Worm (Caenorhabditis elegans) whole organism, L3 larva: ENCODE measurements around the gene bed-2.

Source experiments
- R02D3.7 ChIP-seq: fragments of 150-350 bp; optimal IDR thresholded peaks from 2 replicates; lab custom pipeline; 2014; ENCODE audit warnings: missing biosample characterization, missing genetic modification characterization
- ama-1 ChIP-seq: fragments of 150-350 bp; optimal IDR thresholded peaks from 2 replicates; lab custom pipeline; 2018
- ceh-28 ChIP-seq: fragments of 150-350 bp; optimal IDR thresholded peaks from 2 replicates; lab custom pipeline; 2014; ENCODE audit warnings: missing biosample characterization, missing genetic modification reagents, missing genetic modification characterization
- ceh-82 ChIP-seq: fragments of 150-350 bp; optimal IDR thresholded peaks from 2 replicates; lab custom pipeline; 2014; ENCODE audit warnings: missing biosample characterization, missing genetic modification characterization
- egl-27 ChIP-seq: sonication (generic microtip); optimal IDR thresholded peaks from 4 replicates; lab custom pipeline; 2017; ENCODE audit warnings: missing biosample characterization, missing genetic modification reagents, missing genetic modification characterization
- elt-1 ChIP-seq: fragments of 150-350 bp; optimal IDR thresholded peaks from 2 replicates; lab custom pipeline; 2014; ENCODE audit warnings: missing biosample characterization, missing genetic modification characterization
- elt-2 ChIP-seq: sonication (generic microtip); optimal IDR thresholded peaks from 2 replicates; lab custom pipeline; 2016; ENCODE audit warnings: missing genetic modification reagents, mild to moderate bottlenecking, missing genetic modification characterization, missing compliant biosample characterization
- elt-3 ChIP-seq, 3 experiments: fragments of 150-350 bp in 1 of 3; sonication (generic microtip) in 2 of 3; optimal IDR thresholded peaks; 2 replicates in 2 of 3; 4 replicates in 1 of 3; lab custom pipeline; 2014 to 2017; ENCODE audit warnings: missing biosample characterization in 3 of 3, missing genetic modification characterization in 3 of 3
- fkh-10 ChIP-seq: sonication (generic microtip); optimal IDR thresholded peaks from 2 replicates; lab custom pipeline; 2017; ENCODE audit warnings: missing biosample characterization, missing genetic modification reagents, missing genetic modification characterization
- fos-1 ChIP-seq: fragments of 150-350 bp; optimal IDR thresholded peaks from 2 replicates; lab custom pipeline; 2014; ENCODE audit warnings: missing biosample characterization, missing genetic modification characterization
- hmg-11 ChIP-seq: sonication (generic microtip); optimal IDR thresholded peaks from 2 replicates; lab custom pipeline; 2016; ENCODE audit warnings: missing genetic modification characterization, missing compliant biosample characterization
- jun-1 ChIP-seq: fragments of 150-350 bp; optimal IDR thresholded peaks from 2 replicates; lab custom pipeline; 2014; ENCODE audit warnings: missing biosample characterization, missing genetic modification reagents, missing genetic modification characterization
- lin-15B ChIP-seq: fragments of 150-350 bp; optimal IDR thresholded peaks from 2 replicates; lab custom pipeline; 2014; ENCODE audit warnings: missing biosample characterization, missing genetic modification characterization
- lin-39 ChIP-seq: fragments of 150-350 bp; optimal IDR thresholded peaks from 2 replicates; lab custom pipeline; 2018; ENCODE audit warnings: missing biosample characterization, missing genetic modification reagents, missing genetic modification characterization
- lsy-12 ChIP-seq: sonication (generic microtip); optimal IDR thresholded peaks from 2 replicates; lab custom pipeline; 2016; ENCODE audit warnings: mild to moderate bottlenecking, missing genetic modification characterization, missing compliant biosample characterization
- mdl-1 ChIP-seq: fragments of 150-350 bp; optimal IDR thresholded peaks from 2 replicates; lab custom pipeline; 2014; ENCODE audit warnings: missing biosample characterization, missing genetic modification characterization
- mml-1 ChIP-seq: fragments of 150-350 bp; sonication (generic microtip); optimal IDR thresholded peaks from 3 replicates; lab custom pipeline; 2014; ENCODE audit warnings: missing biosample characterization, missing genetic modification characterization
- nfya-1 ChIP-seq: sonication (generic microtip); optimal IDR thresholded peaks from 2 replicates; lab custom pipeline; 2017; ENCODE audit warnings: missing genetic modification characterization, mild to moderate bottlenecking, missing compliant biosample characterization, antibody characterized with exemption, moderate library complexity; ENCODE audit not compliant: insufficient read depth
- nhr-11 ChIP-seq: fragments of 150-350 bp; optimal IDR thresholded peaks from 2 replicates; lab custom pipeline; 2014; ENCODE audit warnings: missing biosample characterization, missing genetic modification characterization
- nhr-23 ChIP-seq: fragments of 150-350 bp; optimal IDR thresholded peaks from 2 replicates; lab custom pipeline; 2014; ENCODE audit warnings: missing biosample characterization, missing genetic modification reagents, missing genetic modification characterization
- nhr-237 ChIP-seq: fragments of 150-350 bp; optimal IDR thresholded peaks from 2 replicates; lab custom pipeline; 2014; ENCODE audit warnings: missing biosample characterization, missing genetic modification characterization
- nhr-25 ChIP-seq: sonication (generic microtip); optimal IDR thresholded peaks from 2 replicates; lab custom pipeline; 2017; ENCODE audit warnings: missing biosample characterization, missing genetic modification characterization
- nhr-28 ChIP-seq: fragments of 150-350 bp; optimal IDR thresholded peaks from 2 replicates; lab custom pipeline; 2014; ENCODE audit warnings: missing biosample characterization, missing genetic modification characterization
- nhr-43 ChIP-seq: sonication (generic microtip); optimal IDR thresholded peaks from 2 replicates; lab custom pipeline; 2016; ENCODE audit warnings: mild to moderate bottlenecking, missing genetic modification characterization, missing compliant biosample characterization; ENCODE audit not compliant: poor library complexity, severe bottlenecking
- nhr-76 ChIP-seq: fragments of 150-350 bp; sonication (generic microtip); optimal IDR thresholded peaks from 5 replicates; lab custom pipeline; 2014; ENCODE audit warnings: missing biosample characterization, missing genetic modification characterization
- nhr-77 ChIP-seq: fragments of 150-350 bp; optimal IDR thresholded peaks from 2 replicates; lab custom pipeline; 2014; ENCODE audit warnings: missing biosample characterization, missing genetic modification characterization
- pha-4 ChIP-seq: fragments of 150-350 bp; optimal IDR thresholded peaks from 2 replicates; lab custom pipeline; 2014; ENCODE audit warnings: missing biosample characterization, missing genetic modification reagents, missing genetic modification characterization
- pqm-1 ChIP-seq: fragments of 150-350 bp; optimal IDR thresholded peaks from 2 replicates; lab custom pipeline; 2017; ENCODE audit warnings: missing biosample characterization, missing genetic modification characterization, inconsistent platforms
- skn-1 ChIP-seq: fragments of 150-350 bp; optimal IDR thresholded peaks from 2 replicates; lab custom pipeline; 2014; ENCODE audit warnings: missing biosample characterization, missing genetic modification characterization
- snpc-4 ChIP-seq: fragments of 150-350 bp; optimal IDR thresholded peaks from 2 replicates; lab custom pipeline; 2014; ENCODE audit warnings: missing biosample characterization, missing genetic modification characterization
- tbx-2 ChIP-seq: sonication (generic microtip); optimal IDR thresholded peaks from 2 replicates; lab custom pipeline; 2016; ENCODE audit warnings: mild to moderate bottlenecking, missing genetic modification characterization, missing compliant biosample characterization
- unc-39 ChIP-seq: sonication (generic microtip); optimal IDR thresholded peaks from 4 replicates; lab custom pipeline; 2017; ENCODE audit warnings: missing biosample characterization, missing genetic modification characterization
- zag-1 ChIP-seq: fragments of 150-350 bp; optimal IDR thresholded peaks from 2 replicates; lab custom pipeline; 2014; ENCODE audit warnings: missing biosample characterization, missing genetic modification characterization
- ztf-4 ChIP-seq: fragments of 150-350 bp; optimal IDR thresholded peaks from 2 replicates; lab custom pipeline; 2014; ENCODE audit warnings: missing biosample characterization, missing genetic modification characterization

bed-2 gene

DNA sequence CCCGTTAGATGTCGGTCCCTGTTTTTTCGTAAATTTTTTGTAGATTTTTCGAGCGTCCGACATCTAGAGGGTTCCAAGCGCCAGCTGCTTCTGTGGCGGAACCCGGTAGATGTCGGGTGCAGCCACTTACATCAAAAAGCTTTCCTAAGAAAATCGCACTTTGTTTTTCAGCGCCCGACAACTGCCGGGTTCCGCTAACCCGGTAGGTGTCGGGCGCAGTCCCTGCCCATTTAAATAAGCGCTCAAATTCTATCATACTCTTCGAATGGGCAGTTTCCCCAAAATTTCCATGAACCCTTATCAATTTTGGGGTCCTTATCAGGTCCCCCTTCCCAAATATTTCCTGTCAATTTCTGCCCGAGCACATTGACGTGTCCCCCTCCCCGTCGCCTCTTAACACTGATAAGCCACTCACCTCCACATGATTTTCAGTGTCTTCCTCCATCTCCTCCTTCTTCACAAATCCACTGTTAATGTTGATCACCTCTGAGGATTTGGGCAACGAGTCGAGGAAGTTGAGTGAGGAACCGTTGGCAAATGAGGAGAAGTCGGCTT lies 5.1 kb downstream of the bed-2 start:
- no peak for TF ChIP-seq nfya-1 (tag; lab: Kevin White, UChicago)
- TF ChIP-seq snpc-4 (tag; lab: Kevin White, UChicago): peak; percentile 18
- no peak for TF ChIP-seq skn-1
- TF ChIP-seq ztf-4 (tag; lab: Kevin White, UChicago): no peak
- peak; percentile 90 for TF ChIP-seq elt-2 (tag; lab: Kevin White, UChicago)
- TF ChIP-seq, all 47 proteins: peak for 2

- TF ChIP-seq nhr-23 (peak; percentile 8), nhr-43 (tag; lab: Kevin White, UChicago) (peak; percentile 30), lin-15B (tag; lab: Kevin White, UChicago) (peak; percentile 55), jun-1 (tag; lab: Kevin White, UChicago) (peak; percentile 1), elt-2 (tag; lab: Kevin White, UChicago) (peak; percentile 84), ama-1 (no peak), snpc-4 (tag; lab: Kevin White, UChicago) (peak; percentile 99), hmg-11 (tag; lab: Kevin White, UChicago) (peak; percentile 15), pqm-1 (tag; lab: Kevin White, UChicago) (peak; percentile 30), lsy-12 (tag; lab: Kevin White, UChicago) (peak; percentile 79), unc-39 (tag; lab: Kevin White, UChicago) (no peak), nhr-25 (peak; percentile 57), elt-3 (tag; optimal IDR thresholded peaks at IDR 0.05; lab: Kevin White, UChicago) (no peak), elt-1 (tag; lab: Kevin White, UChicago) (no peak), R02D3.7 (tag; lab: Kevin White, UChicago) (peak; percentile 11), pha-4 (peak; percentile 46), fos-1 (tag; lab: Kevin White, UChicago) (peak; percentile 72), nhr-77 (peak; percentile 47)
These were observed 6.9 kb downstream of the bed-2 start for ce11 chrIII:11463726-11464125.

DNA sequence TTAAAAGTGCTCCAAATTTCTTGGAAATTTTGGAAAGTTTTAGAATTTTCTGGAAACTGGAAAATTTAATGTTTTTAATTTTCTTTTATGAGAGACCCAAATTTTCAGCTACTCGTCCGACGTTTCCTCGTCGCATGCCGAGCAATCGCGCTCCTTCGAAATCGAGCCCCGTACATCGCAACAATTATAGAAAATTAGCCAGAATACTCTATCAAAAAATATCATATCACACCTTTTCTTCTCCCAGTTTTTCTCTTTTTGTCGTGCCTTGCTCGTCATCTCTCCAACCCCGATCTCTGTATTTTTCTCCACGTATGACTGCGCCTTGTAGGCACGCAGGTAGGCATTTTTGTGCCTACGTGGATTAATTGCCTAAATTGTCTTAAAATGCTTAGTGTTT lies 8.3 kb downstream of the bed-2 start:
- no peak for TF ChIP-seq mdl-1
- no peak for TF ChIP-seq nhr-237
- no peak for TF ChIP-seq ztf-4 (tag; lab: Kevin White, UChicago)
- TF ChIP-seq egl-27 (tag; lab: Kevin White, UChicago): no peak
- TF ChIP-seq nhr-77: no peak
- TF ChIP-seq nhr-43 (tag; lab: Kevin White, UChicago): no peak
- TF ChIP-seq tbx-2: no peak
- TF ChIP-seq, all 47 proteins: peak for 0

DNA sequence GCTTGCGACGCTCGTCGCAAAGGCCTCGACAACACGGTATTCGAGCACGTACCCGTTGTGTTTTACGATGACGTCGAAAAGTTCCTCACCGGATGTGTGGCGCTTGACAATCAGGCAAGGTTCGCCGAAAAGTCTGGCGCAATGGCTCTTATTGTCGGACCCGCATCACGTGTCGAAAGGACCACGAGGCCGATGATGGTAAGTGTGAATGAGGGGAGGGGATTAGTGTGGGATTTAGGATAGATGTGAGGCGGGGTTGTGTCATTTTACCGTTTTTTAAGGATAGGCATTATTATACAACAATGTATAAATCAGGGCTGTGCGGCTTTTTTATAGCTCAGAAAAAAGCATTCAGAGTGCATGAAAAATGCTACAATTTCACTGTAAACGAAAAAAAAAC lies 10.8 kb downstream of the bed-2 start:
- TF ChIP-seq nhr-25: no peak
- TF ChIP-seq ceh-28: no peak
- no peak for TF ChIP-seq mml-1 (tag; lab: Kevin White, UChicago)
- TF ChIP-seq lin-39 (tag; lab: Kevin White, UChicago): no peak
- TF ChIP-seq fkh-10: no peak
- no peak for TF ChIP-seq nhr-11 (tag; lab: Kevin White, UChicago)
- TF ChIP-seq nhr-76 (tag; lab: Kevin White, UChicago): no peak
- no peak for TF ChIP-seq R02D3.7 (tag; lab: Kevin White, UChicago)
- no peak for TF ChIP-seq pqm-1 (tag; lab: Kevin White, UChicago)
- TF ChIP-seq nhr-77: no peak
- TF ChIP-seq elt-1 (tag; lab: Kevin White, UChicago): no peak

ce11 chrIII:11459041-11459440 lies 11.6 kb downstream of the bed-2 start:
- TF ChIP-seq nhr-28 (tag; lab: Kevin White, UChicago) (no peak), zag-1 (tag; lab: Kevin White, UChicago) (no peak), ceh-82 (tag; lab: Kevin White, UChicago) (no peak), ama-1 (no peak), lin-39 (tag; lab: Kevin White, UChicago) (no peak), elt-3 (tag; optimal IDR thresholded peaks at IDR 0.05; lab: Kevin White, UChicago) (no peak), mdl-1 (no peak), ceh-28 (no peak)
